Worm (Caenorhabditis elegans) whole organism, mixed stage, embryonic: Measurements from ENCODE around the gene F12D9.2.
"Not testable (repeated sequence)": the region's sequence is repeated elsewhere in the genome, so short reads cannot be mapped to it uniquely, and the experiment has no call there.

Source experiments
- ceh-39 ChIP-seq: fragments of 150-350 bp; optimal IDR thresholded peaks from 2 replicates; lab custom pipeline; 2014; ENCODE audit warnings: missing biosample characterization, missing genetic modification characterization
- nhr-12 ChIP-seq: fragments of 150-350 bp; optimal IDR thresholded peaks from 2 replicates; lab custom pipeline; 2014; ENCODE audit warnings: missing biosample characterization, missing genetic modification characterization
- nhr-237 ChIP-seq: fragments of 150-350 bp; optimal IDR thresholded peaks from 2 replicates; lab custom pipeline; 2014; ENCODE audit warnings: missing biosample characterization, missing genetic modification characterization
- nhr-76 ChIP-seq: sonication (generic microtip); optimal IDR thresholded peaks from 2 replicates; lab custom pipeline; 2017; ENCODE audit warnings: missing biosample characterization, missing genetic modification characterization
- pha-4 ChIP-seq: fragments of 150-350 bp; optimal IDR thresholded peaks from 2 replicates; lab custom pipeline; 2018; ENCODE audit warnings: missing biosample characterization, missing genetic modification reagents, missing genetic modification characterization
- snpc-4 ChIP-seq: fragments of 150-350 bp; optimal IDR thresholded peaks from 2 replicates; lab custom pipeline; 2014; ENCODE audit warnings: missing biosample characterization, missing genetic modification characterization
- ztf-11 ChIP-seq: fragments of 150-350 bp; optimal IDR thresholded peaks from 2 replicates; lab custom pipeline; 2014; ENCODE audit warnings: missing biosample characterization, missing genetic modification characterization

DNA sequence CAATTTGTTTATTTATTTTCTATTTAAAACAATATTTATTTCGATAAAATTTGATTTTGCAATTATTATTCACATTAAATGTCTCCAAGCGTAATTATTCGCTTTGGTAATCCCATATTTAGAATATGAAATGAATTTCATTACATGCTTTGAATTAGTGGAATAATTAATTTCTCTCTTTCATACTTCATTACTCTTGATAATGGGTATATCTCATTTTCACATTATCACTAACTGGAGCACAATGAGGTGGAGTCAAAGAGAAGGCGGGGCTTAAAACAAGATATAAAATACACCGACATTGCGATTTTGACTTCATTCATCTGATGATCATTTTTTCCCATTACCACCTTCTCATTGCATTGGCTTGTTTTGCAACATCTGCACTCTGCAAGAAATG is 36.3 kb downstream of the F12D9.2 start, which contains the start of gene K01A12.4:
- not testable (repeated sequence) for TF ChIP-seq snpc-4 (tag; lab: Kevin White, UChicago); nhr-237 (tag; lab: Kevin White, UChicago); ztf-11; nhr-76; pha-4 (tag; lab: Kevin White, UChicago); nhr-12 (tag; lab: Kevin White, UChicago); ceh-39
